Fruit fly (Drosophila melanogaster) whole organism, embryonic: ENCODE results near the gene kel.
A peak's percentile ranks its signal among the peaks of the same experiment; 100 is the strongest.

Experiments
- CG1024 ChIP-seq: fragments of 200-800 bp; sonication (Bioruptor generic); IDR thresholded peaks from 2 replicates; pipeline ENCODE4 v1.3.6; 2022; ENCODE audit warnings: missing biosample characterization, missing genetic modification characterization
- CG11247 ChIP-seq: fragments of 200-800 bp; sonication (Bioruptor generic); IDR thresholded peaks from 2 replicates; pipeline ENCODE4 v1.3.6; 2022; ENCODE audit warnings: missing biosample characterization, missing genetic modification characterization
- CG11456 ChIP-seq: fragments of 200-800 bp; sonication (Bioruptor generic); IDR thresholded peaks from 3 replicates; pipeline ENCODE4 v1.3.6; 2022; ENCODE audit warnings: missing biosample characterization, missing genetic modification characterization
- CG13287 ChIP-seq: fragments of 200-800 bp; sonication (Bioruptor generic); IDR thresholded peaks from 2 replicates; pipeline ENCODE4 v1.3.6; 2022; ENCODE audit warnings: missing biosample characterization, missing genetic modification characterization; ENCODE audit not compliant: partially characterized antibody
- CG13296 ChIP-seq: fragments of 200-800 bp; sonication (Bioruptor generic); optimal IDR thresholded peaks from 3 replicates; lab custom pipeline; 2018; ENCODE audit warnings: missing biosample characterization, mild to moderate bottlenecking, missing genetic modification characterization
- CG13894 ChIP-seq: fragments of 200-800 bp; sonication (Bioruptor generic); optimal IDR thresholded peaks from 3 replicates; lab custom pipeline; 2018; ENCODE audit warnings: missing biosample characterization, mild to moderate bottlenecking, missing genetic modification characterization, moderate library complexity
- CG14441 ChIP-seq: fragments of 200-800 bp; sonication (Bioruptor generic); IDR thresholded peaks from 2 replicates; pipeline ENCODE4 v1.3.6; 2022; ENCODE audit warnings: missing biosample characterization, missing genetic modification characterization
- CG14860 ChIP-seq: fragments of 200-800 bp; sonication (Bioruptor generic); IDR thresholded peaks from 3 replicates; pipeline ENCODE4 v1.3.6; 2022; ENCODE audit warnings: missing biosample characterization, missing genetic modification characterization; ENCODE audit not compliant: partially characterized antibody
- CG15011 ChIP-seq: fragments of 200-800 bp; sonication (Bioruptor generic); optimal IDR thresholded peaks from 3 replicates; lab custom pipeline; 2018; ENCODE audit warnings: missing biosample characterization, mild to moderate bottlenecking, missing genetic modification characterization
- CG17912 ChIP-seq: fragments of 200-800 bp; sonication (Bioruptor generic); optimal IDR thresholded peaks from 2 replicates; lab custom pipeline; 2018; ENCODE audit warnings: missing biosample characterization, mild to moderate bottlenecking, missing genetic modification characterization
- CG18011 ChIP-seq: fragments of 200-800 bp; sonication (Bioruptor generic); optimal IDR thresholded peaks from 2 replicates; lab custom pipeline; 2017; ENCODE audit warnings: missing biosample characterization, missing genetic modification characterization, mild to moderate bottlenecking, moderate library complexity, missing genotype
- CG18599 ChIP-seq: fragments of 200-800 bp; sonication (Bioruptor generic); optimal IDR thresholded peaks from 3 replicates; lab custom pipeline; 2017; ENCODE audit warnings: missing biosample characterization, missing genetic modification characterization, mild to moderate bottlenecking, moderate library complexity, missing genetic modification reagents
- CG2129 ChIP-seq: fragments of 200-800 bp; sonication (Bioruptor generic); IDR thresholded peaks from 2 replicates; pipeline ENCODE4 v1.3.6; 2022; ENCODE audit warnings: missing biosample characterization, missing genetic modification characterization; ENCODE audit not compliant: partially characterized antibody
- CG3065 ChIP-seq: fragments of 200-800 bp; sonication (Bioruptor generic); optimal IDR thresholded peaks from 2 replicates; lab custom pipeline; 2016; ENCODE audit warnings: missing biosample characterization, missing genetic modification characterization
- CG4282 ChIP-seq: fragments of 200-800 bp; sonication (Bioruptor generic); optimal IDR thresholded peaks from 2 replicates; lab custom pipeline; 2016; ENCODE audit warnings: missing biosample characterization, missing genetic modification characterization
- CG4820 ChIP-seq: fragments of 200-800 bp; sonication (Bioruptor generic); optimal IDR thresholded peaks from 3 replicates; lab custom pipeline; 2016; ENCODE audit warnings: missing biosample characterization, missing genetic modification characterization
- CG6254 ChIP-seq: fragments of 200-800 bp; sonication (Bioruptor generic); optimal IDR thresholded peaks from 3 replicates; lab custom pipeline; 2017; ENCODE audit warnings: mild to moderate bottlenecking, missing biosample characterization, missing genetic modification reagents, missing genetic modification characterization
- CG6813 ChIP-seq: fragments of 200-800 bp; sonication (Bioruptor generic); optimal IDR thresholded peaks from 2 replicates; lab custom pipeline; 2017; ENCODE audit warnings: missing biosample characterization, missing genetic modification characterization, mild to moderate bottlenecking, moderate library complexity, missing genetic modification reagents
- CG7556 ChIP-seq: fragments of 200-800 bp; sonication (Bioruptor generic); optimal IDR thresholded peaks from 2 replicates; lab custom pipeline; 2017; ENCODE audit warnings: missing biosample characterization, mild to moderate bottlenecking, missing genetic modification characterization
- CG7745 ChIP-seq: fragments of 200-800 bp; sonication (Bioruptor generic); optimal IDR thresholded peaks from 2 replicates; lab custom pipeline; 2018; ENCODE audit warnings: missing biosample characterization, mild to moderate bottlenecking, missing genetic modification characterization, moderate library complexity
- CG7839 ChIP-seq: fragments of 200-800 bp; sonication (Bioruptor generic); optimal IDR thresholded peaks from 3 replicates; lab custom pipeline; 2018; ENCODE audit warnings: missing biosample characterization, mild to moderate bottlenecking, missing genetic modification characterization, moderate library complexity
- CG8290 ChIP-seq, 3 experiments: fragments of 200-800 bp; sonication (Bioruptor generic); optimal IDR thresholded peaks; 2 replicates each; lab custom pipeline; 2016 to 2019; ENCODE audit warnings: missing biosample characterization in 3 of 3, missing genetic modification characterization in 3 of 3, mild to moderate bottlenecking in 2 of 3, moderate library complexity in 1 of 3
- CG9215 ChIP-seq: fragments of 200-800 bp; sonication (Bioruptor generic); IDR thresholded peaks from 2 replicates; pipeline ENCODE4 v1.3.6; 2022; ENCODE audit warnings: missing biosample characterization, missing genetic modification characterization
- Dp ChIP-seq: fragments of 200-800 bp; sonication (Bioruptor generic); optimal IDR thresholded peaks from 2 replicates; lab custom pipeline; 2018; ENCODE audit warnings: missing biosample characterization, mild to moderate bottlenecking, missing genetic modification characterization, moderate library complexity
- Gsc ChIP-seq: fragments of 200-800 bp; sonication (Bioruptor generic); IDR thresholded peaks from 2 replicates; pipeline ENCODE4 v1.3.6; 2022; ENCODE audit warnings: missing biosample characterization, missing genetic modification characterization
- HLHmδ ChIP-seq: fragments of 200-800 bp; sonication (Bioruptor generic); optimal IDR thresholded peaks from 2 replicates; lab custom pipeline; 2018; ENCODE audit warnings: missing biosample characterization, mild to moderate bottlenecking, missing genetic modification characterization, moderate library complexity
- NC2β ChIP-seq: fragments of 200-800 bp; sonication (Bioruptor generic); optimal IDR thresholded peaks from 2 replicates; lab custom pipeline; 2016; ENCODE audit warnings: missing biosample characterization, missing genetic modification characterization
- NK7.1 ChIP-seq: fragments of 200-800 bp; sonication (Bioruptor generic); optimal IDR thresholded peaks from 3 replicates; lab custom pipeline; 2016; ENCODE audit warnings: missing biosample characterization, missing genetic modification characterization
- Poxn ChIP-seq: fragments of 200-800 bp; sonication (Bioruptor generic); IDR thresholded peaks from 2 replicates; pipeline ENCODE4 v1.3.6; 2022; ENCODE audit warnings: missing biosample characterization, missing genetic modification characterization
- Sin3A ChIP-seq: fragments of >200 bp; optimal IDR thresholded peaks from 2 replicates; lab custom pipeline; 2018
- Sry-δ ChIP-seq: fragments of 200-800 bp; sonication (Bioruptor generic); optimal IDR thresholded peaks from 2 replicates; lab custom pipeline; 2016; ENCODE audit warnings: missing biosample characterization, missing genetic modification characterization
- Stat92E ChIP-seq, 3 experiments: fragments of >200 bp in 2 of 3; fragments of 200-800 bp in 1 of 3; sonication (Bioruptor generic) in 1 of 3; optimal IDR thresholded peaks; 2 replicates each; lab custom pipeline; 2017 to 2019; ENCODE audit warnings: missing biosample characterization in 3 of 3, missing genetic modification characterization in 3 of 3, mild to moderate bottlenecking in 1 of 3, moderate library complexity in 1 of 3
- amos ChIP-seq: fragments of 200-800 bp; sonication (Bioruptor generic); IDR thresholded peaks from 2 replicates; pipeline ENCODE4 v1.3.6; 2022; ENCODE audit warnings: missing biosample characterization, missing genetic modification characterization; ENCODE audit not compliant: partially characterized antibody
- aop ChIP-seq: fragments of 200-800 bp; sonication (Bioruptor generic); IDR thresholded peaks from 2 replicates; pipeline ENCODE4 v1.3.6; 2022; ENCODE audit warnings: missing biosample characterization, missing genetic modification characterization
- ato ChIP-seq: fragments of 200-800 bp; sonication (Bioruptor generic); IDR thresholded peaks from 2 replicates; pipeline ENCODE4 v1.3.6; 2022; ENCODE audit warnings: missing biosample characterization, missing genetic modification characterization; ENCODE audit not compliant: partially characterized antibody
- bowl ChIP-seq: fragments of 200-800 bp; sonication (Bioruptor generic); IDR thresholded peaks from 2 replicates; pipeline ENCODE4 v1.3.6; 2022; ENCODE audit warnings: missing biosample characterization, missing genetic modification characterization
- crol ChIP-seq: fragments of 200-800 bp; sonication (Bioruptor generic); IDR thresholded peaks from 2 replicates; pipeline ENCODE4 v1.3.6; 2022; ENCODE audit warnings: missing biosample characterization, missing genetic modification characterization
- dan ChIP-seq: fragments of 200-800 bp; sonication (Bioruptor generic); IDR thresholded peaks from 2 replicates; pipeline ENCODE4 v1.3.6; 2022; ENCODE audit warnings: missing biosample characterization, missing genetic modification characterization
- eve ChIP-seq, 2 experiments: fragments of >200 bp; optimal IDR thresholded peaks; 2 replicates each; lab custom pipeline; 2017; ENCODE audit warnings: missing biosample characterization in 2 of 2, missing genetic modification characterization in 2 of 2
- fru ChIP-seq: fragments of >200 bp; optimal IDR thresholded peaks from 2 replicates; lab custom pipeline; 2017
- gcm2 ChIP-seq: fragments of 200-800 bp; sonication (Bioruptor generic); optimal IDR thresholded peaks from 2 replicates; lab custom pipeline; 2016; ENCODE audit warnings: missing biosample characterization, missing genetic modification characterization
- gem ChIP-seq: fragments of 200-800 bp; sonication (Bioruptor generic); optimal IDR thresholded peaks from 2 replicates; lab custom pipeline; 2019; ENCODE audit warnings: missing biosample characterization, mild to moderate bottlenecking, missing genetic modification characterization, moderate library complexity
- kah ChIP-seq: fragments of 200-800 bp; sonication (Bioruptor generic); optimal IDR thresholded peaks from 2 replicates; lab custom pipeline; 2018; ENCODE audit warnings: missing biosample characterization, mild to moderate bottlenecking, missing genetic modification characterization
- p53 ChIP-seq: fragments of 200-800 bp; sonication (Bioruptor generic); optimal IDR thresholded peaks from 2 replicates; lab custom pipeline; 2016; ENCODE audit warnings: missing biosample characterization, missing genetic modification characterization
- ranshi ChIP-seq: fragments of 200-800 bp; sonication (Bioruptor generic); IDR thresholded peaks from 2 replicates; pipeline ENCODE4 v1.3.6; 2022; ENCODE audit warnings: missing biosample characterization, missing genetic modification characterization
- sug ChIP-seq: fragments of 200-800 bp; optimal IDR thresholded peaks from 2 replicates; lab custom pipeline; 2019; ENCODE audit warnings: missing biosample characterization, mild to moderate bottlenecking, missing genetic modification characterization, moderate library complexity
- tgo ChIP-seq: fragments of 200-800 bp; sonication (Bioruptor generic); IDR thresholded peaks from 3 replicates; pipeline ENCODE4 v1.3.6; 2022; ENCODE audit warnings: missing biosample characterization, missing genetic modification characterization
- tna ChIP-seq: fragments of 200-800 bp; sonication (Bioruptor generic); IDR thresholded peaks from 2 replicates; pipeline ENCODE4 v1.3.6; 2022; ENCODE audit warnings: missing biosample characterization, missing genetic modification characterization; ENCODE audit not compliant: partially characterized antibody
- tup ChIP-seq: fragments of 200-800 bp; sonication (Bioruptor generic); optimal IDR thresholded peaks from 2 replicates; lab custom pipeline; 2016; ENCODE audit warnings: missing biosample characterization, mild to moderate bottlenecking, missing genetic modification characterization, moderate library complexity
- zfh1 ChIP-seq: fragments of 200-800 bp; sonication (Bioruptor generic); IDR thresholded peaks from 3 replicates; pipeline ENCODE4 v1.3.6; 2022; ENCODE audit warnings: missing biosample characterization, missing genetic modification characterization

Gene kel

DNA sequence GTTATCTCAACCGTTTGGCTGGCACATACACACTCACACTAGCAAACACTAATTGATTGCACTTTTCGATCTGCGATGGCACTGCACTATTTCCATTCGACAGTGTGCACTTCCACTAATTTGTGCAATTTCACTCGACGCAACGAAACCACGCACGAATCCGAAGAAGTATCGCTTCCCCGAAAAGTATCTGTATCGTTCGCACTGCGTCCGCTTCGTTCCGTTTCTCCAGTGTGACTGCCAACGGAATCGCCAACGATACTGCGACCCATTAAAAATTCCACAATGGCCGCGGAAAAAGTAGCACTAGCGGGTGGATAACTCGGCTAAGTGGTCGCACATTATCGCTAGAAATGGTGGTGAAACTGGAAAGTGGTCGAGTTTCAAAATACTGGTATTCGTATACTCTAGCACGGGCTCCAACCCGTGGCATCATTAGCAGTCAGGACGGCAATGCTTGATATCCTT is 14.3 kb upstream of the kel start, which contains the start of gene Socs36E (continued):
- TF ChIP-seq amos (GFP tag; lab: Robert Waterston, UW) (peak; percentile 70), Poxn (GFP tag; lab: Robert Waterston, UW) (no peak), CG7839 (peak; percentile 22), CG6254 (no peak), Sin3A (lab: Kevin White, UChicago) (peak; percentile 23), NC2β (GFP tag; lab: Kevin White, UChicago) (peak; percentile 70), CG9215 (GFP tag; lab: Robert Waterston, UW) (no peak), dan (no peak), CG18599 (GFP tag; lab: Kevin White, UChicago) (no peak), NK7.1 (GFP tag; lab: Kevin White, UChicago) (no peak), tna (GFP tag; lab: Robert Waterston, UW) (peak; percentile 63; the same call in 1 of the 2 replicates), eve (GFP tag; optimal IDR thresholded peaks at IDR 0.05; lab: Kevin White, UChicago) (no peak), gcm2 (GFP tag; lab: Kevin White, UChicago) (peak; percentile 19), Stat92E (GFP tag; optimal IDR thresholded peaks at IDR 0.05; lab: Kevin White, UChicago) (peak in 1 of 3 experiments; percentile 62), CG2129 (no peak), CG15011 (no peak), tup (no peak), ranshi (GFP tag; lab: Robert Waterston, UW) (no peak), CG13894 (tag; lab: Kevin White, UChicago) (peak; percentile 80), Dp (GFP tag; lab: Kevin White, UChicago) (peak; percentile 63), aop (peak; percentile 61; the same call in 1 of the 2 replicates), CG4282 (GFP tag; lab: Kevin White, UChicago) (peak; percentile 28), CG7556 (GFP tag; lab: Kevin White, UChicago) (no peak), CG14860 (GFP tag; lab: Robert Waterston, UW) (no peak), CG11456 (GFP tag; lab: Robert Waterston, UW) (peak; percentile 72; the same call in 2 of the 3 replicates), tgo (GFP tag; lab: Robert Waterston, UW) (no peak), zfh1 (GFP tag; lab: Robert Waterston, UW) (peak; percentile 43; the same call in 2 of the 3 replicates), HLHmδ (peak; percentile 83), CG8290 (GFP tag; optimal IDR thresholded peaks at IDR 0.05; lab: Kevin White, UChicago) (peak; percentile 54), CG8290 (tag; optimal IDR thresholded peaks at IDR 0.05; lab: Kevin White, UChicago) (peak in 1 of 2 experiments; percentile 95), bowl (GFP tag; lab: Robert Waterston, UW) (no peak), Gsc (GFP tag; lab: Robert Waterston, UW) (no peak), p53 (GFP tag; lab: Kevin White, UChicago) (peak; percentile 14), CG3065 (GFP tag; lab: Kevin White, UChicago) (no peak), sug (tag; lab: Kevin White, UChicago) (peak; percentile 52), kah (GFP tag; lab: Kevin White, UChicago) (no peak), crol (GFP tag; lab: Robert Waterston, UW) (no peak), CG7745 (tag; lab: Kevin White, UChicago) (peak; percentile 31), CG11247 (peak; percentile 24; the same call in 1 of the 2 replicates), CG13287 (GFP tag; lab: Robert Waterston, UW) (peak; percentile 62), CG17912 (GFP tag; lab: Kevin White, UChicago) (no peak), CG6813 (GFP tag; lab: Kevin White, UChicago) (no peak), gem (tag; lab: Kevin White, UChicago) (no peak), fru (no peak), CG18011 (no peak), Sry-δ (GFP tag; lab: Kevin White, UChicago) (peak; percentile 66), CG13296 (GFP tag; lab: Kevin White, UChicago) (peak; percentile 0), CG1024 (GFP tag; lab: Robert Waterston, UW) (no peak), ato (GFP tag; lab: Robert Waterston, UW) (peak; percentile 79), CG4820 (peak; percentile 32), CG14441 (GFP tag; lab: Robert Waterston, UW) (no peak)
